Fruit fly (Drosophila melanogaster) whole organism, pupa: ENCODE data around the gene Naa15-16.

Source experiments
- CG10348 ChIP-seq: fragments of 200-800 bp; sonication (Bioruptor generic); IDR thresholded peaks from 2 replicates; pipeline ENCODE4 v1.3.6; 2022; ENCODE audit warnings: missing biosample characterization, missing genetic modification characterization
- CG12605 ChIP-seq: fragments of 200-800 bp; sonication (Bioruptor generic); IDR thresholded peaks from 2 replicates; pipeline ENCODE4 v1.3.6; 2022; ENCODE audit warnings: missing biosample characterization, missing genetic modification characterization
- CG13204 ChIP-seq: fragments of 200-800 bp; sonication (Bioruptor generic); optimal IDR thresholded peaks from 2 replicates; lab custom pipeline; 2018; ENCODE audit warnings: missing biosample characterization, mild to moderate bottlenecking, missing genetic modification characterization, moderate library complexity
- CG14655 ChIP-seq: fragments of 200-800 bp; sonication (Bioruptor generic); optimal IDR thresholded peaks from 3 replicates; lab custom pipeline; 2017; ENCODE audit warnings: mild to moderate bottlenecking, missing biosample characterization, missing genetic modification reagents, missing genetic modification characterization
- CG15710 ChIP-seq: fragments of 200-800 bp; sonication (Bioruptor generic); optimal IDR thresholded peaks from 2 replicates; lab custom pipeline; 2018; ENCODE audit warnings: missing biosample characterization, mild to moderate bottlenecking, missing genetic modification characterization, moderate library complexity
- CG17806 ChIP-seq: fragments of 200-800 bp; sonication (Bioruptor generic); optimal IDR thresholded peaks from 2 replicates; lab custom pipeline; 2018; ENCODE audit warnings: missing biosample characterization, mild to moderate bottlenecking, missing genetic modification characterization, moderate library complexity
- CG32121 ChIP-seq: fragments of 200-800 bp; sonication (Bioruptor generic); IDR thresholded peaks from 2 replicates; pipeline ENCODE4 v1.3.6; 2022; ENCODE audit warnings: missing biosample characterization, missing genetic modification characterization
- CG34367 ChIP-seq: fragments of 200-800 bp; sonication (Bioruptor generic); optimal IDR thresholded peaks from 2 replicates; lab custom pipeline; 2018; ENCODE audit warnings: missing biosample characterization, mild to moderate bottlenecking, missing genetic modification characterization
- CG4496 ChIP-seq: fragments of 200-800 bp; sonication (Bioruptor generic); IDR thresholded peaks from 3 replicates; pipeline ENCODE4 v1.3.6; 2022; ENCODE audit warnings: missing biosample characterization, missing genetic modification characterization
- CG8159 ChIP-seq: fragments of 200-800 bp; sonication (Bioruptor generic); optimal IDR thresholded peaks from 3 replicates; lab custom pipeline; 2018; ENCODE audit warnings: missing biosample characterization, mild to moderate bottlenecking, missing genetic modification characterization, moderate library complexity
- CG8301 ChIP-seq: fragments of 200-800 bp; sonication (Bioruptor generic); optimal IDR thresholded peaks from 2 replicates; lab custom pipeline; 2018; ENCODE audit warnings: missing biosample characterization, mild to moderate bottlenecking, missing genetic modification characterization
- CG9948 ChIP-seq: fragments of 200-800 bp; sonication (Bioruptor generic); optimal IDR thresholded peaks from 2 replicates; lab custom pipeline; 2018; ENCODE audit warnings: missing biosample characterization, mild to moderate bottlenecking, missing genetic modification characterization, moderate library complexity
- D1 ChIP-seq: fragments of 200-800 bp; sonication (Bioruptor generic); optimal IDR thresholded peaks from 2 replicates; lab custom pipeline; 2018; ENCODE audit warnings: missing biosample characterization, mild to moderate bottlenecking, missing genetic modification characterization, moderate library complexity
- EcR ChIP-seq: fragments of 200-800 bp; sonication (Bioruptor generic); optimal IDR thresholded peaks from 3 replicates; lab custom pipeline; 2019; ENCODE audit warnings: missing biosample characterization, missing genetic modification characterization, mild to moderate bottlenecking, moderate library complexity, missing genetic modification reagents
- Ets98B ChIP-seq: fragments of 200-800 bp; sonication (Bioruptor generic); IDR thresholded peaks from 2 replicates; pipeline ENCODE4 v1.3.6; 2022; ENCODE audit warnings: missing biosample characterization, missing genetic modification characterization
- Pif1A ChIP-seq: fragments of 200-800 bp; sonication (Bioruptor generic); optimal IDR thresholded peaks from 3 replicates; lab custom pipeline; 2016; ENCODE audit warnings: missing biosample characterization, missing genetic modification characterization
- Pif1B ChIP-seq: fragments of 200-800 bp; sonication (Bioruptor generic); optimal IDR thresholded peaks from 3 replicates; lab custom pipeline; 2016; ENCODE audit warnings: missing biosample characterization, missing genetic modification characterization
- Snoo ChIP-seq: fragments of 200-800 bp; sonication (Bioruptor generic); optimal IDR thresholded peaks from 3 replicates; lab custom pipeline; 2017; ENCODE audit warnings: missing biosample characterization, mild to moderate bottlenecking, missing genetic modification characterization, inconsistent platforms
- fd96Ca ChIP-seq: fragments of 200-800 bp; sonication (Bioruptor generic); IDR thresholded peaks from 3 replicates; pipeline ENCODE4 v1.3.6; 2022; ENCODE audit warnings: missing biosample characterization, missing genetic modification characterization
- gl ChIP-seq: fragments of 200-800 bp; sonication (Bioruptor generic); optimal IDR thresholded peaks from 2 replicates; lab custom pipeline; 2018; ENCODE audit warnings: missing biosample characterization, mild to moderate bottlenecking, missing genetic modification characterization
- rn ChIP-seq: fragments of 200-800 bp; sonication (Bioruptor generic); IDR thresholded peaks from 2 replicates; pipeline ENCODE4 v1.3.6; 2022; ENCODE audit warnings: missing biosample characterization, missing genetic modification characterization

Naa15-16 gene

DNA sequence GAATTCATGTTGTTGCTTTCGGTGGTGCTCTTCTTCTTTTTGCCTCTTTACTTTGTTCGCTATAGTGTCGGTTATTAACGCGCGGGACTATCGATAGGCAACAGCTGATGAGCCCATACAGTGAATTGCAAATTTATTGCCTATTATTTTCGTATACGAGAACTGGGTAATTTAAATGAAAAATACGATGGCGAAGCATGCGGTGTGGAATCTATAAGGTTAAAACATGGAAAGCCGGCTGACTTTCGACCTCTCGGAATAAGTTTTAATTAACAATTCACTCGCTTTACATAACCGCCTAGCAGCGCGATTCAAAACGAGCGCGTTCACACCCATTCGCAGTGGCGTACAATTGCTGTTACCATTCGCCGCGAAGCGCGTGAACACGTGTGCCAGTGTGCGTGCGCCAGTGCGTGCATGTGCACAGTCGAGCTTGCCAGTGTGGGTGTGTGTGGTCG, at the start of gene Naa15-16, which contains the start of gene mRpS14:
Naa15-16 (plus strand) TSS at position 116 of the 458 bp plus-strand sequence.
mRpS14 (minus strand) TSS at position 370 of the 458 bp plus-strand sequence.
- no peak for TF ChIP-seq D1
- TF ChIP-seq CG8159 (tag; lab: Kevin White, UChicago): no peak
- TF ChIP-seq gl (tag; lab: Kevin White, UChicago): no peak
- no peak for TF ChIP-seq fd96Ca
- no peak for TF ChIP-seq CG12605 (GFP tag; lab: Robert Waterston, UW)
- no peak for TF ChIP-seq CG9948 (tag; lab: Kevin White, UChicago)
- TF ChIP-seq Pif1B: no peak
- TF ChIP-seq Pif1A (GFP tag; lab: Kevin White, UChicago): no peak

- TF ChIP-seq CG15710 (tag; lab: Kevin White, UChicago) (no peak), CG8159 (tag; lab: Kevin White, UChicago) (no peak), CG10348 (GFP tag; lab: Robert Waterston, UW) (no peak), CG12605 (GFP tag; lab: Robert Waterston, UW) (no peak), D1 (no peak), CG4496 (GFP tag; lab: Robert Waterston, UW) (no peak), Pif1B (no peak), fd96Ca (no peak), rn (no peak), gl (tag; lab: Kevin White, UChicago) (no peak), Pif1A (GFP tag; lab: Kevin White, UChicago) (no peak), Ets98B (GFP tag; lab: Robert Waterston, UW) (no peak), CG32121 (GFP tag; lab: Robert Waterston, UW) (no peak), CG34367 (no peak), EcR (no peak), CG8301 (tag; lab: Kevin White, UChicago) (no peak), CG14655 (GFP tag; lab: Kevin White, UChicago) (no peak), CG13204 (no peak), CG9948 (tag; lab: Kevin White, UChicago) (no peak), Snoo (tag; lab: Kevin White, UChicago) (no peak)
Measured at dm6 chrX:19433766-19434165, 46.0 kb upstream of the Naa15-16 start.

DNA sequence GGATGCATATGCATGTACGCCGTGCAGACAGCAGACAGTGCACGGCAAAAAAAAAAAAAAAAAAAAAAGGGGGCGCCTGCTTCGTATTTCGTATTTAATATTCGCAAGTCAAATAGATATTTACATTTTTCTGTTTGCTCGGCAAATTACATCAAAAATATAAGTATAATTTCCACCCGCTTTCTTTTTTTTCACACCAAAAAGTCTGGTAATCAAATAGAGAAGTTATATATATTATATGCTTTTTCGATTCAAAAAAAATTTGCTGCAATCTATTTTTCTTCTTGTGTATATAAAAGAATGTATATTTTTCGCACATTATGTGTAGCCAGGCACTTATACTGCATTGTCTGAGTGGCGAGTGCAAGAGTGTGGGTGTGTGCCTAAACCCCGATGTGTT, 31.5 kb upstream of the Naa15-16 start:
- TF ChIP-seq CG4496 (GFP tag; lab: Robert Waterston, UW) (0 out of 3 replicates have a peak, but pooled peaks have one; percentile 14), CG17806 (tag; lab: Kevin White, UChicago) (peak; percentile 18), CG9948 (tag; lab: Kevin White, UChicago) (peak; percentile 21), CG14655 (GFP tag; lab: Kevin White, UChicago) (peak; percentile 18), CG8301 (tag; lab: Kevin White, UChicago) (no peak), CG34367 (no peak), CG8159 (tag; lab: Kevin White, UChicago) (peak; percentile 17)

DNA sequence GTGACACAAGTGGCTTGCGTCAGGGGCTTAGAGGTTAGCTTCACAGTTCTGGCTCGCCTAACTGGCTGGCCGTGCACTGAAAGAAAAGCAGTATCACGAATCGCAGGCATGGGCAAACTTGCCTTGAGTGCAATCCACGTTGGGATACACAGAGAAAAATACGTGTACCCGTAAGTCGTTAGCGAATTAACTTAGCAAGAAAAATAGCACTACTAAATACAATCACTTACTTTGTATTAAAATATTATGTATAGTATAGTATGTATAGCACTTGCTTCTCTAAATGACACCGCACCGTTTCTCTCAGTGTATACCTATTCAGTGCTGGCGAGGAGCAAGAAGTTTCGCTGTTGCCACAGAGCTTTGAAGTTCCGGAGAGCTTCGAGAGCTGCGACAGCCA, 26.6 kb upstream of the Naa15-16 start:
- TF ChIP-seq gl (tag; lab: Kevin White, UChicago) (no peak), D1 (no peak), CG32121 (GFP tag; lab: Robert Waterston, UW) (no peak), CG34367 (peak; percentile 8), CG8159 (tag; lab: Kevin White, UChicago) (peak; percentile 42), CG12605 (GFP tag; lab: Robert Waterston, UW) (no peak), CG17806 (tag; lab: Kevin White, UChicago) (peak; percentile 19), rn (no peak), CG15710 (tag; lab: Kevin White, UChicago) (peak; percentile 37), Pif1B (no peak), EcR (no peak), Pif1A (GFP tag; lab: Kevin White, UChicago) (no peak), fd96Ca (0 out of 3 replicates have a peak, but pooled peaks have one; percentile 15), CG9948 (tag; lab: Kevin White, UChicago) (peak; percentile 45), CG13204 (no peak), Snoo (tag; lab: Kevin White, UChicago) (no peak), Ets98B (GFP tag; lab: Robert Waterston, UW) (no peak), CG14655 (GFP tag; lab: Kevin White, UChicago) (peak; percentile 42), CG8301 (tag; lab: Kevin White, UChicago) (peak; percentile 30), CG4496 (GFP tag; lab: Robert Waterston, UW) (no peak), CG10348 (GFP tag; lab: Robert Waterston, UW) (no peak)

DNA sequence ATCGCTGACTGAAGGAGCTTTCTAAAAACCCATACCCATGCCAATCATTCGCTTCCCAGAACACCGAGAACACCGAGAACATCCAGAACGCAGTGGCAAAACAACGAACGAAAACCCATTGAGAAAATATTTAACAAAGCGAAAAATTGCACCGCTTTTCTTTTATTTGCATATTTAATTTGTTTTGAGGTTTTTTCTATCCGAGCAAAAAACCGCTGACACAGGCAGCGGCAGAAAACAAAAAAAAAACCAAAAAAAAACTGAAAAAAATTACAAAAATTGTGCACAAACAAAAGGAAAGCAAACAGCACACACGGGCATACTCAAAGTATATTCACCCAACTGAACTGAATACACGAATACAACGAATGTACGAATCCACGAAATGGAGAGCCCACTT, 18.2 kb upstream of the Naa15-16 start:
- TF ChIP-seq CG17806 (tag; lab: Kevin White, UChicago) (no peak), CG12605 (GFP tag; lab: Robert Waterston, UW) (no peak), D1 (no peak), Pif1A (GFP tag; lab: Kevin White, UChicago) (no peak), Ets98B (GFP tag; lab: Robert Waterston, UW) (no peak), CG34367 (no peak), CG14655 (GFP tag; lab: Kevin White, UChicago) (no peak)

DNA sequence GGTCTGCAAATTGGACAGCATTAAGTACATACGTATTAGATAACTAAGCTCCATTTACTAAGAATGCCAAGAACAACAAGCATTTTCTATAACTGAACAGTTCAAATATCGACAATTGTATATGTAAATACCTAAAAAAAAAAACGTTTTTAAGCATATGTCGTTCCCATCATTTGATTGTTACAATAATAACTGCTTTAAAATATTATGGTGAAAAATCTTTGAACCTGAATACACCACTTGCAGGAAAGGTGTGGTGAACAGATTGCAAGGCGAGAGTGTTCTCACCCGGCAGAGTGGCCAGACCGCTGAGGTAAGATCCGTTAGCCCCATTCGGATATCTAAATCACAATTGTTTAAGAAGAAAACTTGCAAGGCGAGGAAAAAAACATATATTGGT, 5.0 kb upstream of the Naa15-16 start, which contains the start of gene narya:
narya (plus strand) TSS at position 301 of the 400 bp plus-strand sequence.
- TF ChIP-seq CG8159 (tag; lab: Kevin White, UChicago) (no peak), CG9948 (tag; lab: Kevin White, UChicago) (no peak), Snoo (tag; lab: Kevin White, UChicago) (no peak), CG8301 (tag; lab: Kevin White, UChicago) (no peak)
